Fruit fly (Drosophila melanogaster) whole organism, wandering third instar larva: Measurements from ENCODE around the gene CG32147.

ENCODE experiments used
- CrebA ChIP-seq: fragments of 200-800 bp; sonication (Bioruptor generic); optimal IDR thresholded peaks from 2 replicates; lab custom pipeline; 2016; ENCODE audit warnings: missing biosample characterization, mild to moderate bottlenecking, missing genetic modification characterization, borderline replicate concordance
- Jra ChIP-seq: sonication (Bioruptor generic); optimal IDR thresholded peaks from 2 replicates; lab custom pipeline; 2016; ENCODE audit warnings: missing biosample characterization, missing genetic modification characterization
- OdsH ChIP-seq: fragments of 200-800 bp; sonication (Bioruptor generic); optimal IDR thresholded peaks from 2 replicates; lab custom pipeline; 2016; ENCODE audit warnings: missing biosample characterization, mild to moderate bottlenecking, missing genetic modification characterization
- dmrt93B ChIP-seq: fragments of 200-800 bp; sonication (Bioruptor generic); optimal IDR thresholded peaks from 2 replicates; lab custom pipeline; 2018; ENCODE audit warnings: missing biosample characterization, mild to moderate bottlenecking, missing genetic modification characterization
- foxo ChIP-seq, 2 experiments: fragments of 200-800 bp; sonication (Bioruptor generic); optimal IDR thresholded peaks; 2 replicates in 1 of 2; 3 replicates in 1 of 2; lab custom pipeline; 2016 to 2017; ENCODE audit warnings: missing biosample characterization in 2 of 2, missing genetic modification characterization in 2 of 2
- sage ChIP-seq: fragments of 200-800 bp; sonication (Bioruptor generic); optimal IDR thresholded peaks from 2 replicates; lab custom pipeline; 2016; ENCODE audit warnings: missing biosample characterization, mild to moderate bottlenecking, missing genetic modification characterization
- usp ChIP-seq: fragments of >200 bp; optimal IDR thresholded peaks from 2 replicates; lab custom pipeline; 2017; ENCODE audit warnings: missing biosample characterization, missing genetic modification characterization

DNA sequence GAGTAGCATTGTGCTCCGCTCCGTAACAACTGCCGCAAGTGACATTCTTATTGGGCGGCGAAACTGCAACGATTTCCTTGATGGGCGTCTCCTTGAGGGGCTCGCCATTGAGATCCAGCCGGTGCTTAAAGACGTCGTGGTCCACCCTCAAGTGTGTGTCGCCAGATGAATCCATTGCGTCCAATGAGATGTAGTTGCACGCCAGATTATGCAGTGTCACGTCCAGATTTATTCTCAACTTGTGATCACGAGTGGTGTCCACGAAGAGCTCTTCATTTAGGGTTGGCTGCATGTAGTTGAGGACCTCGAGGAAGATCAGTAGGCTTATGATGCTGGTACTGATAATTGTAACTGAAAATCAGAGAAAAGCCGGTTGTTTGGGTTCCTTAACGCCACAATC, 19.1 kb upstream of the CG32147 start:
- TF ChIP-seq dmrt93B (GFP tag; lab: Kevin White, UChicago) (no peak), sage (GFP tag; lab: Kevin White, UChicago) (no peak), usp (GFP tag; lab: Kevin White, UChicago) (no peak), Jra (no peak), CrebA (GFP tag; lab: Kevin White, UChicago) (no peak), OdsH (GFP tag; lab: Kevin White, UChicago) (no peak), foxo (GFP tag; optimal IDR thresholded peaks at IDR 0.05; lab: Kevin White, UChicago) (no peak)
